Worm (Caenorhabditis elegans) whole organism, midembryonic: ENCODE results near the gene ZK666.12.

Experiments
- T22C8.4 ChIP-seq: fragments of 200-800 bp; sonication (Bioruptor generic); IDR thresholded peaks from 2 replicates; pipeline ENCODE4 v1.3.6; 2022; ENCODE audit warnings: missing genetic modification characterization, missing compliant biosample characterization
- cog-1 ChIP-seq: sonication (generic microtip); optimal IDR thresholded peaks from 2 replicates; lab custom pipeline; 2016; ENCODE audit warnings: missing genetic modification characterization, missing compliant biosample characterization
- flt-1 ChIP-seq: fragments of 200-800 bp; sonication (Bioruptor generic); IDR thresholded peaks from 2 replicates; pipeline ENCODE4 v1.3.6; 2022; ENCODE audit warnings: missing genetic modification characterization, missing compliant biosample characterization
- klf-2 ChIP-seq: fragments of 200-800 bp; sonication (Bioruptor generic); conservative IDR thresholded peaks from 2 replicates; pipeline ENCODE4 v1.3.6; 2022; ENCODE audit warnings: missing genetic modification reagents, missing genetic modification characterization, missing compliant biosample characterization
- med-1 ChIP-seq: sonication (generic microtip); optimal IDR thresholded peaks from 2 replicates; lab custom pipeline; 2017; ENCODE audit warnings: missing genetic modification characterization, mild to moderate bottlenecking, missing compliant biosample characterization, antibody characterized with exemption, missing genetic modification reagents; ENCODE audit not compliant: insufficient read depth
- ref-1 ChIP-seq: fragments of 200-800 bp; sonication (Bioruptor generic); conservative IDR thresholded peaks from 2 replicates; pipeline ENCODE4 v1.3.6; 2022; ENCODE audit warnings: missing genetic modification reagents, missing genetic modification characterization, missing compliant biosample characterization
- tab-1 ChIP-seq: fragments of 200-800 bp; sonication (Bioruptor generic); IDR thresholded peaks from 2 replicates; pipeline ENCODE4 v1.3.6; 2022; ENCODE audit warnings: missing genetic modification characterization, missing compliant biosample characterization
- ztf-23 ChIP-seq: fragments of 200-800 bp; sonication (Bioruptor generic); IDR thresholded peaks from 2 replicates; pipeline ENCODE4 v1.3.6; 2022; ENCODE audit warnings: missing genetic modification reagents, missing genetic modification characterization, missing compliant biosample characterization
- ztf-29 ChIP-seq: fragments of 200-800 bp; sonication (Bioruptor generic); IDR thresholded peaks from 2 replicates; pipeline ENCODE4 v1.3.6; 2022; ENCODE audit warnings: missing genetic modification reagents, missing genetic modification characterization, missing compliant biosample characterization

The ZK666.12 gene

DNA sequence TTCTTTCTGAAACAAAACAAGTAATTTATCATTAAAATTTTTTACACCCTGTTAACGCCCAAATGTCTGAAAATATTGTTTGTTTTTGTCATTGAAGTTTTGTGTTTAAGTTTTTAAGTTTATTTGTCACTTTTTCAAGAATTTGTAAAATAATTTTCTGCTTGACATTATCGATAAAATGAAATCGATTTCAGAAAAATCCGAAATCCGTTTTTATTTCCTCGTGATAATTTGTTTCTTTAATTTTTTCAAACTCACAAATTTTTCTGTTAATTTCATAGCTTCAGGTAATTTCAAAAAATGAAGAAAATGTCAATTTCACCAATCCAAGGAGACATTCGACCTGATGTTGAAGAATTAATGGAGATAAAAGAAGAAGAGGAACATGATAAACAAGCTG, at the start of gene ZK666.12:
Gene ZK666.12 (plus strand): TSS at position 301 of the 400 bp plus-strand sequence.
- TF ChIP-seq ref-1 (GFP tag; lab: Robert Waterston, UW), result no peak

DNA sequence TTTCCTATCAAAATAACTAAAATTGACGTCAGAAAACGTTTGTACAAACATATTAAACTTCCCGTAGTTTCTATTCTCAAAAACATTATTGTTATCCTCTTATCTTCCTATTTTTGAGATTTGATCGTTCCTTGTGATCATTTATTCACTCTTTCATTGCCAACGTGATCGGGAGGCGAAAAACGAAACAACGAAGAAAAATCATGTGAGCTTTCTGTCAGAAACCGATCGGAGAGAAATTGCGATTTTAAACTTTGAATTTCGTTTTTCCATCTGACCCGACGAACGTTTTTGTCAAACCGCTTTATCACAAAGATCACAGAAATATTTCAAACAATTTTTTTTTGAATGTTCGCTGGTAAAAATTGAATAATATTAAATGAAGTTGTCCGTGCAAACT, 49.7 kb upstream of the ZK666.12 start:
- TF ChIP-seq klf-2 (GFP tag; lab: Robert Waterston, UW) (no peak), ref-1 (GFP tag; lab: Robert Waterston, UW) (no peak), cog-1 (no peak), ztf-23 (GFP tag; lab: Robert Waterston, UW) (no peak), T22C8.4 (GFP tag; lab: Robert Waterston, UW) (no peak), flt-1 (GFP tag; lab: Robert Waterston, UW) (no peak), med-1 (GFP tag; lab: Kevin White, UChicago) (no peak), ztf-29 (GFP tag; lab: Robert Waterston, UW) (no peak), tab-1 (GFP tag; lab: Robert Waterston, UW) (no peak)

DNA sequence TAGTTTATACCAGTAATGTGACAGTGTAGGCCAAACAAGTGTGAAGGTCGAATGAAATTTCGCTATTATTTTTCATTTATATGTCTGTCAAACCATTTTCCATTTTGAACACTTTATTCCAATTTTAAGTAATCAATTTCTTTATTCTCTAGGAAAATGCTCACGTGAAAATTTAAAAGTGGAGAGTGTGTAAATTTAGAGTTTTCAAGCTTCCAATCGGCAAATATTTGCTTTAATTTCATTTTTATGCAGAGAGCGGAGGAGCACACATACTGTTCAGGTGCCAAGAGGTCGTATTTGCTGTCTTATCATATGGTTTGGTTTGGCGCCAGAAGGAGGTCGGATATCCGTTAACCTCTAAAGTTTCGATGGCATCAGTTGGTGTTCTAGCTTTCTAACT, 49.2 kb upstream of the ZK666.12 start:
- TF ChIP-seq ztf-29 (GFP tag; lab: Robert Waterston, UW) (no peak), tab-1 (GFP tag; lab: Robert Waterston, UW) (no peak), ztf-23 (GFP tag; lab: Robert Waterston, UW) (no peak), flt-1 (GFP tag; lab: Robert Waterston, UW) (no peak), klf-2 (GFP tag; lab: Robert Waterston, UW) (no peak), ref-1 (GFP tag; lab: Robert Waterston, UW) (no peak), cog-1 (no peak), T22C8.4 (GFP tag; lab: Robert Waterston, UW) (no peak), med-1 (GFP tag; lab: Kevin White, UChicago) (no peak)

DNA sequence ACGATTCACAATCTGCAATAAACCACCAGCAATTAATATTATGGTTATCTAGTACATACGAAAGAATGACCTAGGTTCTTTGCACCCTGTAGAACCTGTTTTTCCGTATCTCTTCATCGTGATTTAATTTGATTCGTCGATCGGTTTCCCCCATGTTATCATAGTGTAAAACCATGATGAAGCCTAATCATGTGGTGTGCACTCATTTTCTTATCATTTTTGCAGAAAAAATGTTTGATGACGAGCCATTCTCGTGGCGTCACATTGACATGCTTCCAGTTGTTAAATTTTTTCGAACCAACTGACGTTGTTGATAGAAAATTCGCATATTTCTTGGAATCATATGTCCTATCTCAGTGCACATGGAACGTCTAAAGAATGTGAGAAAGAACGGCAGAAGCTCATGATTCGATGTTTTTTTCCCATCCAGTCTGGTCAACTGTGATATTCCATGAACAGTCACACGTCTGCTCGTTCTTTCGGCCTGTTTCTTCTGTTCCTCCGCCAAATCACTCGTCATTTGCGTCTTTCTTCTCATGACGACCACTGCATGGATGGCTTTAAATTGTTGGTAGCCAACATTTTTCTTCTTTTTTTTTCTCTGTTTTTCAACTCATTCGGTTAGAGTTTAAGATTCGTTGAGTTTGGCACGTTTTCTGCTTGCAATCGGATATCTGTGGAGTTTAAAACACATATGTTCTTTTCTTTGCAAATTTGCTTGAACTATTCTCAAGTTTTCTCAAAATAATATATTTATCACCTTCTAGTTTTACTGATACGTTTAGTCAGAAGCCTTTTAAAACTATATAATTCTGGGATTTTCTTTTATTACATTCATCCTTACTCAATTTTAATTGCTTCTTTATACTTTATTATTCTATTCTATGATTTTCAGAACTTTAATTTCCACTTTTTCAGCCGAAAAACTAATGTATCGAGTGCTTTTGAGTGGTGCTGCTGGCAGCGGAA, 48.4 kb upstream of the ZK666.12 start, which contains the start of gene ZK673.2:
Gene ZK673.2 (plus strand): TSS at position 919 of the 969 bp plus-strand sequence.
- TF ChIP-seq ztf-23 (GFP tag; lab: Robert Waterston, UW) (no peak), cog-1 (no peak), ztf-29 (GFP tag; lab: Robert Waterston, UW) (no peak), klf-2 (GFP tag; lab: Robert Waterston, UW) (no peak), tab-1 (GFP tag; lab: Robert Waterston, UW) (no peak)

DNA sequence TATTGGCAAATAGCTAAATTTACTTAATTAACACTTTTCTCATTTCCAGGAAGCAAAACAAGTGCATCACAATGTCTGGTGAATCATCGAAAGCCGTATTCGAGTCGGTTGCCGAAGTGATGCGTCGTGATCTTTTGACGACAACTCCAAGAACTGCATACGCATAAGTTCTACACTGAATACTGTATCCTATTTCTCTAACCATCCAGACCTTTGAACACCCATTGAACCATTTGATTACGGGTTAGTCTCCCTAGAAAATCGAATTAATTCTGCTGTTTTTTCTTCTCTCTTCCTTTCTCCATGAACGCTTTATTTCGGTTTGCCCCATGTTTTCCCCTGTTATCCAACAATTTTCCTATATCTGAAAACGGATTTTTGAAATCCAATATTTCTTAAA, 46.3 kb upstream of the ZK666.12 start, which contains the start of gene lin-56:
Gene lin-56 (plus strand): TSS at position 301 of the 400 bp plus-strand sequence.
- TF ChIP-seq T22C8.4 (GFP tag; lab: Robert Waterston, UW) (no peak), ref-1 (GFP tag; lab: Robert Waterston, UW) (no peak), cog-1 (no peak), flt-1 (GFP tag; lab: Robert Waterston, UW) (no peak)

DNA sequence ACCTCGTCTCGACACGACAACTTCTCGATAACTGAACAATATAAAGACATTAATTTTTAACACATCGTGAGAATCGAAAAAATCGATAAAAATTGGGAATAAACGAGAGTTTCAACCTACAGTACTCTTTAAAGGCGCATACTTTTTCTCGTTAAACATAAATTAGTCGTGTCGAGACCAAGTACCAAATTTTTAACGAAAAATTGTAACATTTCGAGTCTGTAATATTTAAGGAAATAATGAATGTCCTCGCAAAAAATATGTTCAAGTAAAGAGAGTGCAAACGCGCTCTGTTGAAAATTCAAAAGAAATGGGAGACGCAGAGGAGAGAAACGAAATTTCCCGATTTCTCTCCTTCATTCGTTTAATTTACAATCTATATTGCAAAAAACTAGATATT, 45.7 kb upstream of the ZK666.12 start:
- TF ChIP-seq ztf-29 (GFP tag; lab: Robert Waterston, UW) (no peak), T22C8.4 (GFP tag; lab: Robert Waterston, UW) (no peak), klf-2 (GFP tag; lab: Robert Waterston, UW) (no peak), cog-1 (no peak), tab-1 (GFP tag; lab: Robert Waterston, UW) (no peak), ztf-23 (GFP tag; lab: Robert Waterston, UW) (no peak), flt-1 (GFP tag; lab: Robert Waterston, UW) (no peak), ref-1 (GFP tag; lab: Robert Waterston, UW) (no peak), med-1 (GFP tag; lab: Kevin White, UChicago) (no peak)

DNA sequence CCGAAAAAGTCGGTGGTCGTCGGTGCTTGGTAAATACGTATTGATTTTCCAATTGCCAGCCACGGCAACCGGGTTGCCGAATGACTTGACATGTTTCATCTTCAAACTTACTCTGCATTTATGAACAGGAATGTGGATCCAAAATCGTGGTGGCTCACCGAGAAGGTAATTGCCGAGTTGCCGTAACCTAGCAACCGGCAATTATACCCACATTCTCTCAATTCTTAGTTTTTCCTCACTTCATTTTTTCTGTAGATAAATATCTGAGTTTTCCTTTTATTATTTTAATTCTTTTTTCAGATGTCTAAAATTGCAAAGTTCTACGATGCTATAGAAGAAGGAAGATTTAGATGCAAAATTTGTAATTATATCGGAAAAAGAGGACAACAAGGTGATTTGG, 43.4 kb upstream of the ZK666.12 start, which contains the start of gene ZK673.4:
Gene ZK673.4 (plus strand): TSS at position 301 of the 400 bp plus-strand sequence.
- TF ChIP-seq tab-1 (GFP tag; lab: Robert Waterston, UW) (no peak), flt-1 (GFP tag; lab: Robert Waterston, UW) (no peak), T22C8.4 (GFP tag; lab: Robert Waterston, UW) (no peak), ref-1 (GFP tag; lab: Robert Waterston, UW) (no peak), cog-1 (no peak), med-1 (GFP tag; lab: Kevin White, UChicago) (no peak), klf-2 (GFP tag; lab: Robert Waterston, UW) (no peak), ztf-23 (GFP tag; lab: Robert Waterston, UW) (no peak), ztf-29 (GFP tag; lab: Robert Waterston, UW) (no peak)

DNA sequence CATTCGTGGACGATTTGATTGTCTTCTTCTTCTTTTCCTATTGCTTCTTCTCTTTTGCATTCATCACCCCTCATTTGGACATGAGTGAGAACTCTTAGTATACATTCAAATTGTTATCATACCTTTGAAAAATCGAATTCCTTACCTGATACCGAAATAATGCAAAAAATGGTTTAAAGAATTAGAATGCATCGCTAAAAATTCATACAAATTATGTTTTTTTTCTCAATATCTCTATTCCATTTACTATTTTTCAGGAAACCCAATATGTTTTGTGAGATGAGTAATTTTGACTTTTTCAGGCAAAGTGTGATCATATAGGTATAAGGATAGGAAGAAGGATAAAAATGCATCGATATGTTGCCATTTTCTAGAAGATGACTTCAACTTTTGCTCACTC, 39.0 kb upstream of the ZK666.12 start, which contains the start of gene ZK673.11:
Gene ZK673.11 (plus strand): TSS at position 301 of the 400 bp plus-strand sequence.
- TF ChIP-seq T22C8.4 (GFP tag; lab: Robert Waterston, UW), result no peak
- no peak for TF ChIP-seq ztf-23 (GFP tag; lab: Robert Waterston, UW)
- no peak for TF ChIP-seq klf-2 (GFP tag; lab: Robert Waterston, UW)
- no peak for TF ChIP-seq tab-1 (GFP tag; lab: Robert Waterston, UW)
- no peak for TF ChIP-seq cog-1
- no peak for TF ChIP-seq flt-1 (GFP tag; lab: Robert Waterston, UW)
- TF ChIP-seq ztf-29 (GFP tag; lab: Robert Waterston, UW), result no peak
- TF ChIP-seq med-1 (GFP tag; lab: Kevin White, UChicago), result no peak
- no peak for TF ChIP-seq ref-1 (GFP tag; lab: Robert Waterston, UW)

DNA sequence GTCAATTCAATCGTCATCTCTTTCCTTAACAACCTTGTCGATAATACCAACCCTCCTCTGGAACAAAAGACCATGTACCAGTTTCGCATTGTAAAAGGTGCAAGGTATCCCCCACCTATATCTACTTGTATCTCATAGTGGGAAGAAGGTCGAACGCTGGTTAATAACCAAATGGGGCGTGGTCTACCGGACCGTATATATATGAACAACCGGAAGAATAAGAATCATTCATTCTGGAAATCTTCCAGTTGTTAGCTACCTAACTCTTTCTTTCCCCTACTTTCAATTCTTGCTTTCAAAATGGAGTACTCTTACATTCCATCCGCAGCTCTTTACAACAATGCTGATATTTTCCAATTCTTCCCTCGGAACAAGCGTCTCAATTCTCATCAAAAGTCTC, 34.8 kb upstream of the ZK666.12 start, which contains the start of gene ZK673.5:
Gene ZK673.5 (plus strand): TSS at position 301 of the 400 bp plus-strand sequence.
- TF ChIP-seq ztf-23 (GFP tag; lab: Robert Waterston, UW) (no peak), ref-1 (GFP tag; lab: Robert Waterston, UW) (no peak), T22C8.4 (GFP tag; lab: Robert Waterston, UW) (no peak), med-1 (GFP tag; lab: Kevin White, UChicago) (no peak), flt-1 (GFP tag; lab: Robert Waterston, UW) (no peak), tab-1 (GFP tag; lab: Robert Waterston, UW) (no peak), cog-1 (no peak), ztf-29 (GFP tag; lab: Robert Waterston, UW) (no peak), klf-2 (GFP tag; lab: Robert Waterston, UW) (no peak)
